Fruit fly (Drosophila melanogaster) S2 (cell line): ENCODE results near the gene CG3294.

Experiments
- CG8478 ChIP-seq: fragments of >200 bp; optimal IDR thresholded peaks from 2 replicates; lab custom pipeline; 2018
- CTCF ChIP-seq, 2 experiments: fragments of >200 bp; optimal IDR thresholded peaks; 2 replicates each; lab custom pipeline; 2018

The CG3294 gene

DNA sequence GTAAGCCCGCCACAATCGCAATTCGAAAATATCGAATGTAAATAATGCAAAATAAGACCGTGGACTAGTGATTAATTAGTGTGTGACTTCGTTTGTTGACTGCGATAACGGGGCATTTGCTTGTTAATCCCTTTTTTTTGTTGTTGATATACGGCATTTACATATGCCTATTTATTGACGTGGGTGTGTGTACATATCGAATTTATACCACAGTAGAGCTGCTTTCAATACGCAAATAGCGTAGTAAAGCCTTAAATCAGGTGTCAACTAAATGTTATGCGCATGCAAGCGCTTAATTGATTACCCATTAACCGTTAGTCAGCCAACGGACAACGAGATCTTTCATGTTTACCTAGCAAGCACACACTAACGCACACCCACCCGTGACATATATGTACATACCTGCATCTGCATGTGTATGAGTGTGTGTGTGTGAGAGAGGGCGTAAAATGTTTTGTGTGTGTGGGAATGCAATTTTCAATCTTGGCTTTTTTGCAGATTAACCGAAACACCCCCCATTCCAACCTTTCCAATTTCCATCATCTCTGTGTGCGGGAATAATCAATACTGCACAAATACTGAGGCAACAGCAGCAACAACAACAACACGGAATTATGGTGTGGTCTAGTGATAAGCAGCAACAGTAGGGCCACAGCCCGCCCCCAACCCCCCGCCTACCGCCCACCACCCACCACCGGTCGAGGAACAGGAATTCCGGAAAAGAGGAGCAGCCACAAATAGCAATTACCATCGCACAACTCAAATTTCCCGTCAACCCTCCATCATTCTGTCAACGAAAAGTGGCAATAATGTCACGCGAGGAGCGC, 44.4 kb downstream of the CG3294 start:
- no peak for TF ChIP-seq CTCF (optimal IDR thresholded peaks at IDR 0.05; lab: Kevin White, UChicago)
- no peak for TF ChIP-seq CG8478 (lab: Kevin White, UChicago)
